Fruit fly (Drosophila melanogaster) whole organism, pupa: ENCODE measurements around the gene Cap-H2.

ENCODE experiments used
- CG12605 ChIP-seq: fragments of 200-800 bp; sonication (Bioruptor generic); IDR thresholded peaks from 2 replicates; pipeline ENCODE4 v1.3.6; 2022; ENCODE audit warnings: missing biosample characterization, missing genetic modification characterization
- CG13204 ChIP-seq: fragments of 200-800 bp; sonication (Bioruptor generic); optimal IDR thresholded peaks from 2 replicates; lab custom pipeline; 2018; ENCODE audit warnings: missing biosample characterization, mild to moderate bottlenecking, missing genetic modification characterization, moderate library complexity
- CG14655 ChIP-seq: fragments of 200-800 bp; sonication (Bioruptor generic); optimal IDR thresholded peaks from 3 replicates; lab custom pipeline; 2017; ENCODE audit warnings: mild to moderate bottlenecking, missing biosample characterization, missing genetic modification reagents, missing genetic modification characterization
- CG15710 ChIP-seq: fragments of 200-800 bp; sonication (Bioruptor generic); optimal IDR thresholded peaks from 2 replicates; lab custom pipeline; 2018; ENCODE audit warnings: missing biosample characterization, mild to moderate bottlenecking, missing genetic modification characterization, moderate library complexity
- CG17806 ChIP-seq: fragments of 200-800 bp; sonication (Bioruptor generic); optimal IDR thresholded peaks from 2 replicates; lab custom pipeline; 2018; ENCODE audit warnings: missing biosample characterization, mild to moderate bottlenecking, missing genetic modification characterization, moderate library complexity
- CG32121 ChIP-seq: fragments of 200-800 bp; sonication (Bioruptor generic); IDR thresholded peaks from 2 replicates; pipeline ENCODE4 v1.3.6; 2022; ENCODE audit warnings: missing biosample characterization, missing genetic modification characterization
- CG4496 ChIP-seq: fragments of 200-800 bp; sonication (Bioruptor generic); IDR thresholded peaks from 3 replicates; pipeline ENCODE4 v1.3.6; 2022; ENCODE audit warnings: missing biosample characterization, missing genetic modification characterization
- D1 ChIP-seq: fragments of 200-800 bp; sonication (Bioruptor generic); optimal IDR thresholded peaks from 2 replicates; lab custom pipeline; 2018; ENCODE audit warnings: missing biosample characterization, mild to moderate bottlenecking, missing genetic modification characterization, moderate library complexity
- EcR ChIP-seq: fragments of 200-800 bp; sonication (Bioruptor generic); optimal IDR thresholded peaks from 3 replicates; lab custom pipeline; 2019; ENCODE audit warnings: missing biosample characterization, missing genetic modification characterization, mild to moderate bottlenecking, moderate library complexity, missing genetic modification reagents
- Pif1B ChIP-seq: fragments of 200-800 bp; sonication (Bioruptor generic); optimal IDR thresholded peaks from 3 replicates; lab custom pipeline; 2016; ENCODE audit warnings: missing biosample characterization, missing genetic modification characterization
- gl ChIP-seq: fragments of 200-800 bp; sonication (Bioruptor generic); optimal IDR thresholded peaks from 2 replicates; lab custom pipeline; 2018; ENCODE audit warnings: missing biosample characterization, mild to moderate bottlenecking, missing genetic modification characterization

DNA sequence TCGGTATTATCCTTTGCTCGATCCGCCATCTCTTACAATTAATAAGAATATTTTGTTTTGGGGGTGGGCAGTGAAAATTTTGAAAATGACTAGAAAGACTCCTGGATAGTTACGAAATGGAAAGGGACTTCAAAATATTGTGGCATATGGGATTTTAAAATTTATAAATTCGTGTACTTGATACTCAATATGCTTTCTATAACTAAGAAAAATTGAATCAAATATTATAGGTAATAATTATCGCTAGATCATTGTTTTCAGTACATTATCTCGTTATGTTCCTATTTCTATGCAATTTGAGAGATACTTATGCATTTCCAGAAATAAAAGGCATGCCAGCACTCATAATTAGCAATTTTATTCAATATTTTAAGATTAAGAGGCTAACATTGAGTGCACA lies 5.6 kb upstream of the Cap-H2 start, which contains the start of gene CG14691:
- TF ChIP-seq gl (tag; lab: Kevin White, UChicago) (no peak), EcR (GFP tag; lab: Kevin White, UChicago) (no peak), D1 (tag; lab: Kevin White, UChicago) (no peak), CG32121 (GFP tag; lab: Robert Waterston, UW) (no peak), CG14655 (GFP tag; lab: Kevin White, UChicago) (no peak), CG15710 (tag; lab: Kevin White, UChicago) (no peak), CG4496 (GFP tag; lab: Robert Waterston, UW) (no peak), CG17806 (tag; lab: Kevin White, UChicago) (no peak), Pif1B (GFP tag; lab: Kevin White, UChicago) (no peak), CG13204 (GFP tag; lab: Kevin White, UChicago) (no peak), CG12605 (no peak)
